Worm (Caenorhabditis elegans) whole organism, young adult: ENCODE measurements around the gene srj-10.

Source experiments
- F57A8.1 ChIP-seq: fragments of 200-800 bp; sonication (Bioruptor generic); optimal IDR thresholded peaks from 2 replicates; lab custom pipeline; 2018; ENCODE audit warnings: mild to moderate bottlenecking, missing genetic modification characterization, moderate library complexity, missing compliant biosample characterization
- K11D2.4 ChIP-seq: fragments of 200-800 bp; sonication (Bioruptor generic); IDR thresholded peaks from 2 replicates; pipeline ENCODE4 v1.3.6; 2022; ENCODE audit warnings: missing genetic modification reagents, missing genetic modification characterization, missing compliant biosample characterization
- Y53F4B.3 ChIP-seq: fragments of 200-800 bp; sonication (Bioruptor generic); IDR thresholded peaks from 2 replicates; pipeline ENCODE4 v1.3.6; 2022; ENCODE audit warnings: missing genetic modification reagents, missing genetic modification characterization, missing compliant biosample characterization
- Y67H2A.10 ChIP-seq: fragments of 200-800 bp; sonication (Bioruptor generic); conservative IDR thresholded peaks from 2 replicates; pipeline ENCODE4 v1.3.6; 2022; ENCODE audit warnings: missing genetic modification reagents, missing genetic modification characterization, missing compliant biosample characterization
- Y79H2A.3 ChIP-seq: fragments of 200-800 bp; sonication (Bioruptor generic); conservative IDR thresholded peaks from 2 replicates; pipeline ENCODE4 v1.3.6; 2022; ENCODE audit warnings: missing genetic modification reagents, missing genetic modification characterization, missing compliant biosample characterization
- cebp-1 ChIP-seq, 2 experiments: fragments of 200-800 bp in 1 of 2; sonication (Bioruptor generic) in 1 of 2; sonication (generic microtip) in 1 of 2; IDR thresholded peaks in 1 of 2; optimal IDR thresholded peaks in 1 of 2; 2 replicates each; pipeline versions ENCODE4 v1.3.6 to Lab custom; 2017 to 2022; ENCODE audit warnings: missing compliant biosample characterization in 2 of 2, missing genetic modification characterization in 2 of 2, mild to moderate bottlenecking in 1 of 2, missing genetic modification reagents in 1 of 2, moderate library complexity in 1 of 2
- cebp-2 ChIP-seq: fragments of 200-800 bp; sonication (Bioruptor generic); IDR thresholded peaks from 2 replicates; pipeline ENCODE4 v1.3.6; 2022; ENCODE audit warnings: missing genetic modification characterization, missing compliant biosample characterization
- chd-7 ChIP-seq: sonication (generic microtip); optimal IDR thresholded peaks from 2 replicates; lab custom pipeline; 2016; ENCODE audit warnings: mild to moderate bottlenecking, missing genetic modification characterization, moderate library complexity, missing compliant biosample characterization
- die-1 ChIP-seq: sonication (generic microtip); optimal IDR thresholded peaks from 2 replicates; lab custom pipeline; 2016; ENCODE audit warnings: missing genotype, mild to moderate bottlenecking, missing genetic modification characterization, missing compliant biosample characterization
- dpff-1 ChIP-seq: sonication (generic microtip); optimal IDR thresholded peaks from 2 replicates; lab custom pipeline; 2017; ENCODE audit warnings: mild to moderate bottlenecking, missing genetic modification characterization, missing compliant biosample characterization
- fkh-3 ChIP-seq: sonication (generic microtip); optimal IDR thresholded peaks from 2 replicates; lab custom pipeline; 2016; ENCODE audit warnings: mild to moderate bottlenecking, missing genetic modification characterization, missing compliant biosample characterization
- hmg-1.2 ChIP-seq: fragments of 200-800 bp; sonication (Bioruptor generic); IDR thresholded peaks from 2 replicates; pipeline ENCODE4 v1.3.6; 2022; ENCODE audit warnings: missing genetic modification reagents, missing genetic modification characterization, missing compliant biosample characterization
- let-526 ChIP-seq: fragments of 200-800 bp; sonication (Bioruptor generic); IDR thresholded peaks from 2 replicates; pipeline ENCODE4 v1.3.6; 2022; ENCODE audit warnings: missing genetic modification reagents, missing genetic modification characterization, missing compliant biosample characterization
- let-607 ChIP-seq, 2 experiments: fragments of 200-800 bp in 1 of 2; sonication (Bioruptor generic) in 1 of 2; sonication (generic microtip) in 1 of 2; optimal IDR thresholded peaks; 2 replicates each; lab custom pipeline; 2016 to 2018; ENCODE audit warnings: mild to moderate bottlenecking in 2 of 2, missing compliant biosample characterization in 2 of 2, missing genetic modification characterization in 2 of 2, moderate library complexity in 2 of 2, missing genotype in 1 of 2
- lin-35 ChIP-seq, 3 experiments: fragments of 150-350 bp in 2 of 3; sonication (generic microtip) in 1 of 3; optimal IDR thresholded peaks; 2 replicates each; lab custom pipeline; 2014 to 2018; ENCODE audit warnings: missing biosample characterization in 3 of 3, missing genetic modification characterization in 3 of 3, missing genetic modification reagents in 3 of 3
- madf-3 ChIP-seq: fragments of 200-800 bp; sonication (Bioruptor generic); IDR thresholded peaks from 2 replicates; pipeline ENCODE4 v1.3.6; 2022; ENCODE audit warnings: missing genetic modification reagents, missing genetic modification characterization, missing compliant biosample characterization
- mxl-1 ChIP-seq: sonication (generic microtip); optimal IDR thresholded peaks from 2 replicates; lab custom pipeline; 2016; ENCODE audit warnings: missing genetic modification characterization, missing compliant biosample characterization
- nhr-80 ChIP-seq: sonication (generic microtip); optimal IDR thresholded peaks from 2 replicates; lab custom pipeline; 2016; ENCODE audit warnings: missing genetic modification characterization, missing compliant biosample characterization
- nhr-90 ChIP-seq: sonication (generic microtip); optimal IDR thresholded peaks from 2 replicates; lab custom pipeline; 2016; ENCODE audit warnings: missing genotype, mild to moderate bottlenecking, missing genetic modification characterization, missing compliant biosample characterization
- repo-1 ChIP-seq: sonication (generic microtip); optimal IDR thresholded peaks from 2 replicates; lab custom pipeline; 2017; ENCODE audit warnings: mild to moderate bottlenecking, missing genetic modification characterization, missing compliant biosample characterization
- snpc-4 ChIP-seq, 5 experiments: fragments of 150-350 bp in 1 of 5; sonication (generic microtip) in 4 of 5; optimal IDR thresholded peaks; 2 replicates each; lab custom pipeline; 2014 to 2018; ENCODE audit warnings: missing genetic modification characterization in 5 of 5, missing biosample characterization in 3 of 5, antibody characterized with exemption in 2 of 5, mild to moderate bottlenecking in 2 of 5, missing compliant biosample characterization in 2 of 5, missing genotype in 2 of 5, moderate library complexity in 2 of 5, missing genetic modification reagents in 1 of 5
- tlf-1 ChIP-seq: fragments of 200-800 bp; sonication (Bioruptor generic); optimal IDR thresholded peaks from 2 replicates; lab custom pipeline; 2018; ENCODE audit warnings: mild to moderate bottlenecking, missing genetic modification characterization, missing compliant biosample characterization
- ztf-26 ChIP-seq: sonication (generic microtip); optimal IDR thresholded peaks from 2 replicates; lab custom pipeline; 2017; ENCODE audit warnings: missing genetic modification characterization, missing compliant biosample characterization

Gene srj-10

ce11 chrV:16094862-16095261, 21.1 kb upstream of the srj-10 start:
- TF ChIP-seq dpff-1 = no peak
- no peak for TF ChIP-seq Y67H2A.10 (GFP tag; lab: Robert Waterston, UW)
- no peak for TF ChIP-seq Y79H2A.3 (GFP tag; lab: Robert Waterston, UW)

- TF ChIP-seq Y67H2A.10 (GFP tag; lab: Robert Waterston, UW) = no peak
- TF ChIP-seq tlf-1 (GFP tag; lab: Kevin White, UChicago) = no peak
- no peak for TF ChIP-seq K11D2.4 (GFP tag; lab: Robert Waterston, UW)
- no peak for TF ChIP-seq nhr-90 (tag; lab: Kevin White, UChicago)
- TF ChIP-seq Y53F4B.3 = no peak
- TF ChIP-seq, all 124 proteins: peak for 0
Measured at ce11 chrV:16094284-16094683, 20.5 kb upstream of the srj-10 start, which contains the start of gene F22B8.7. TSS of gene F22B8.7 (plus strand) at chrV:16094584.

DNA sequence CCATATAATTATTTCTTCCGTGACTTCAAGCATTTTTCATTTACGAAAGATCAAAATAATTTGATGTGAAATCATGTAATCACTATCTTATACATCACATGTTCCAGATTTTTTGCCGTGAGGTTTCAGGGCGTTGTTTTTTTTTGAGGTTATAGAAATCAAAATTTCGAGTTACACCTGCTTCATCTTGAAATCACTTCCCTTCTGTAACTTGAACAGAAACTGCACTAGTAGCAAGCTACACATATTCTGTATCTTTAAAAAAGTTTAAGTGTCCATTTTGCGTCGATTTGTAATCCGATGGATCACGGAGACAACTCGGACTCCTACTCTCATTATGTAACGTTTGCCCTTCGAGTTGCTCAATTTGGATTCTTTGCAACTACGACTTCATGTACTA, 16.9 kb upstream of the srj-10 start, which contains the start of gene F22B8.3:
Gene F22B8.3 (plus strand): TSS at position 301 of the 400 bp plus-strand sequence.
- TF ChIP-seq hmg-1.2 (GFP tag; lab: Robert Waterston, UW) = no peak
- no peak for TF ChIP-seq die-1 (tag; lab: Kevin White, UChicago)
- no peak for TF ChIP-seq cebp-2 (GFP tag; lab: Robert Waterston, UW)
- TF ChIP-seq Y53F4B.3 = no peak
- no peak for TF ChIP-seq Y67H2A.10 (GFP tag; lab: Robert Waterston, UW)
- no peak for TF ChIP-seq ztf-26
- no peak for TF ChIP-seq Y79H2A.3 (GFP tag; lab: Robert Waterston, UW)
- no peak for TF ChIP-seq repo-1 (tag; lab: Kevin White, UChicago)
- no peak for TF ChIP-seq F57A8.1 (GFP tag; lab: Kevin White, UChicago)
- no peak for TF ChIP-seq fkh-3

ce11 chrV:16080678-16081077, 6.9 kb upstream of the srj-10 start:
- TF ChIP-seq chd-7 (tag; lab: Kevin White, UChicago) = no peak
- TF ChIP-seq snpc-4 (GFP tag; optimal IDR thresholded peaks at IDR 0.05; lab: Kevin White, UChicago) = no peak
- TF ChIP-seq snpc-4 (tag; optimal IDR thresholded peaks at IDR 0.05; lab: Kevin White, UChicago) = no peak
- TF ChIP-seq let-526 (GFP tag; lab: Robert Waterston, UW) = no peak
- TF ChIP-seq Y67H2A.10 (GFP tag; lab: Robert Waterston, UW) = no peak
- no peak for TF ChIP-seq lin-35 (GFP tag; optimal IDR thresholded peaks at IDR 0.05; lab: Kevin White, UChicago)
- TF ChIP-seq, all 124 proteins: peak for 0

ce11 chrV:16080039-16080438, 6.3 kb upstream of the srj-10 start:
- TF ChIP-seq repo-1 (tag; lab: Kevin White, UChicago) (no peak), madf-3 (no peak), nhr-80 (tag; lab: Kevin White, UChicago) (peak; percentile 34)

DNA sequence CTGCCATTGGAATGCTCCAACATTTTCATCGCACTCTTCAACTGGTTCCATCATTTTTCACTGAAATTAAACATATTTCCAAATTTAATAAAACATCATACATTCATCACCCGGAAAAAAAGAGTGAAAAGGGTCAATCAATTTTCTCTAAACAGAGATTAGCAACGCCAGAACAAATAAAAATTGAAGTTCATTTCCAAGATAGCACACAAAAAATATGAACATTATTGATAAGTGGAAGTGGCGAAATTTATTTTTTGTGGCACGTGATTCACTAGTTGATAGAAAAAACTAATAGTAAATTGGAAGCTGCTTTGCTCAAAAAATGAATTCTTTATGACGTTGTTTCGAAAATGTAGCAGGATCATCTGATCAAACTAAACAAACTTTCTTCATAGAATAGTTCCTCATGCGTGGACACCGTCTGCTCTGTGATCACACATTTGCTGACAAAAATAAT, 1.5 kb upstream of the srj-10 start, which contains the start of the genes F14H3.12 and srj-29:
Gene F14H3.12 (minus strand): TSS at position 74 of the 460 bp plus-strand sequence.
Gene srj-29 (plus strand): TSS at position 410 of the 460 bp plus-strand sequence.
- peak; percentile 32; the same call in 1 of the 2 replicates for TF ChIP-seq cebp-1 (GFP tag; IDR thresholded peaks at IDR 0.05; lab: Robert Waterston, UW)
- no peak for TF ChIP-seq cebp-1 (tag; optimal IDR thresholded peaks at IDR 0.05; lab: Kevin White, UChicago)
- TF ChIP-seq let-607 (tag; optimal IDR thresholded peaks at IDR 0.05; lab: Kevin White, UChicago) = no peak
- TF ChIP-seq nhr-80 (tag; lab: Kevin White, UChicago) = peak; percentile 76
- TF ChIP-seq, all 124 proteins: peak for 2

DNA sequence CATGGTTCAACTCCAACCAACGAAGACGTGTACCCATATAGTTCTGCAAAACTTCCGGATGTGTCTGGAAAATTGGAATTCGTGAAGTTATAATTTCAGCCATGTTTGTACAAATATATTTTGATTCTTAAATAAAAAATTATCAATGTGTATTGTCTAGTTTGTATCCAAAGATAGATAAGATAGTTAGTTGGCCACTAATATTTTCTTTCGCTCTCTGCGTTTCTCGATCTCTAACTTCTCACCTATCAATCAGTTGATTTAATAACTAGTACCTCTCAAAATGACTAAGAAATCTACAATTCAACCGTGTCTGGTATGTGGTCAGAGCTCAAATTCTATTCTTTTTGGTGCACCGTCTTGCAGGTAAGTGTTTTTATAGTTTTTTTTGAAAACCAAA, 2.6 kb downstream of the srj-10 start, which contains the start of gene nhr-176:
Gene nhr-176 (plus strand): TSS at position 159 of the 400 bp plus-strand sequence.
- TF ChIP-seq mxl-1 = no peak
- TF ChIP-seq nhr-80 (tag; lab: Kevin White, UChicago) = peak; percentile 38
